Worm (Caenorhabditis elegans) whole organism, late embryonic: ENCODE data around the gene F35H10.5.

Source experiments
- C38D4.7 ChIP-seq: fragments of 200-800 bp; sonication (Bioruptor generic); optimal IDR thresholded peaks from 2 replicates; lab custom pipeline; 2018; ENCODE audit warnings: mild to moderate bottlenecking, missing genetic modification characterization, moderate library complexity, missing compliant biosample characterization
- F13H6.1 ChIP-seq: sonication (generic microtip); optimal IDR thresholded peaks from 2 replicates; lab custom pipeline; 2016; ENCODE audit warnings: missing genetic modification characterization, missing compliant biosample characterization
- K09A11.1 ChIP-seq: sonication (generic microtip); optimal IDR thresholded peaks from 2 replicates; lab custom pipeline; 2017; ENCODE audit warnings: antibody characterized with exemption, mild to moderate bottlenecking, missing genetic modification characterization, missing compliant biosample characterization; ENCODE audit not compliant: insufficient read depth
- T23F11.4 ChIP-seq: fragments of 200-800 bp; sonication (Bioruptor generic); optimal IDR thresholded peaks from 2 replicates; lab custom pipeline; 2018; ENCODE audit warnings: mild to moderate bottlenecking, missing genetic modification characterization, missing compliant biosample characterization
- Y22D7AL.16 ChIP-seq: sonication (generic microtip); optimal IDR thresholded peaks from 2 replicates; lab custom pipeline; 2016; ENCODE audit warnings: missing genetic modification characterization, missing compliant biosample characterization
- ahr-1 ChIP-seq: sonication (generic microtip); optimal IDR thresholded peaks from 2 replicates; lab custom pipeline; 2016; ENCODE audit warnings: missing genetic modification characterization, missing compliant biosample characterization
- ama-1 ChIP-seq: fragments of 150-350 bp; optimal IDR thresholded peaks from 2 replicates; lab custom pipeline; 2014
- ceh-14 ChIP-seq: sonication (generic microtip); optimal IDR thresholded peaks from 2 replicates; lab custom pipeline; 2016; ENCODE audit warnings: missing genotype, missing genetic modification characterization, missing compliant biosample characterization
- ceh-2 ChIP-seq: sonication (generic microtip); optimal IDR thresholded peaks from 2 replicates; lab custom pipeline; 2016; ENCODE audit warnings: missing genotype, missing genetic modification characterization, missing compliant biosample characterization
- ceh-22 ChIP-seq: sonication (generic microtip); optimal IDR thresholded peaks from 2 replicates; lab custom pipeline; 2017; ENCODE audit warnings: missing biosample characterization, missing genetic modification characterization
- ceh-24 ChIP-seq: sonication (generic microtip); optimal IDR thresholded peaks from 2 replicates; lab custom pipeline; 2016; ENCODE audit warnings: mild to moderate bottlenecking, missing genetic modification characterization, missing compliant biosample characterization
- ceh-34 ChIP-seq: sonication (generic microtip); optimal IDR thresholded peaks from 2 replicates; lab custom pipeline; 2016; ENCODE audit warnings: mild to moderate bottlenecking, missing genetic modification characterization, missing compliant biosample characterization
- ceh-45 ChIP-seq: fragments of 200-800 bp; sonication (Bioruptor generic); IDR thresholded peaks from 2 replicates; pipeline ENCODE4 v1.3.6; 2022; ENCODE audit warnings: missing genetic modification reagents, missing genetic modification characterization, missing compliant biosample characterization
- ceh-6 ChIP-seq: fragments of 200-800 bp; sonication (Bioruptor generic); optimal IDR thresholded peaks from 2 replicates; lab custom pipeline; 2018; ENCODE audit warnings: mild to moderate bottlenecking, missing genetic modification characterization, missing compliant biosample characterization
- che-1 ChIP-seq: sonication (generic microtip); optimal IDR thresholded peaks from 2 replicates; lab custom pipeline; 2016; ENCODE audit warnings: mild to moderate bottlenecking, missing genetic modification characterization, missing compliant biosample characterization
- dmd-4 ChIP-seq: sonication (generic microtip); optimal IDR thresholded peaks from 2 replicates; lab custom pipeline; 2016; ENCODE audit warnings: borderline replicate concordance, missing genetic modification characterization, missing compliant biosample characterization
- elt-2 ChIP-seq: sonication (generic microtip); optimal IDR thresholded peaks from 2 replicates; lab custom pipeline; 2016; ENCODE audit warnings: missing genetic modification reagents, missing genetic modification characterization, missing compliant biosample characterization
- elt-4 ChIP-seq: sonication (generic microtip); optimal IDR thresholded peaks from 2 replicates; lab custom pipeline; 2016; ENCODE audit warnings: missing genetic modification characterization, missing compliant biosample characterization
- ets-4 ChIP-seq: sonication (generic microtip); optimal IDR thresholded peaks from 2 replicates; lab custom pipeline; 2016; ENCODE audit warnings: missing genetic modification characterization, missing compliant biosample characterization
- fax-1 ChIP-seq: sonication (generic microtip); optimal IDR thresholded peaks from 2 replicates; lab custom pipeline; 2016; ENCODE audit warnings: missing genotype, missing genetic modification characterization, missing compliant biosample characterization
- fkh-6 ChIP-seq: sonication (generic microtip); optimal IDR thresholded peaks from 2 replicates; lab custom pipeline; 2016; ENCODE audit warnings: missing genetic modification characterization, missing compliant biosample characterization
- gmeb-2 ChIP-seq: sonication (generic microtip); optimal IDR thresholded peaks from 2 replicates; lab custom pipeline; 2016; ENCODE audit warnings: missing genetic modification characterization, inconsistent platforms, missing compliant biosample characterization
- hlh-13 ChIP-seq: fragments of 200-800 bp; sonication (Bioruptor generic); optimal IDR thresholded peaks from 2 replicates; lab custom pipeline; 2018; ENCODE audit warnings: mild to moderate bottlenecking, missing genetic modification characterization, missing compliant biosample characterization
- lin-11 ChIP-seq: fragments of 200-800 bp; sonication (Bioruptor generic); optimal IDR thresholded peaks from 2 replicates; lab custom pipeline; 2018; ENCODE audit warnings: mild to moderate bottlenecking, missing genetic modification characterization, missing compliant biosample characterization
- madf-2 ChIP-seq: sonication (generic microtip); optimal IDR thresholded peaks from 2 replicates; lab custom pipeline; 2017; ENCODE audit warnings: missing genetic modification characterization, missing compliant biosample characterization
- mec-3 ChIP-seq: sonication (generic microtip); optimal IDR thresholded peaks from 2 replicates; lab custom pipeline; 2016; ENCODE audit warnings: borderline replicate concordance, missing genetic modification characterization, missing compliant biosample characterization
- nhr-11 ChIP-seq: fragments of 150-350 bp; optimal IDR thresholded peaks from 2 replicates; lab custom pipeline; 2014; ENCODE audit warnings: missing biosample characterization, missing genetic modification characterization
- odd-2 ChIP-seq: sonication (generic microtip); optimal IDR thresholded peaks from 2 replicates; lab custom pipeline; 2017; ENCODE audit warnings: antibody characterized with exemption, mild to moderate bottlenecking, missing genetic modification characterization, missing compliant biosample characterization
- pag-3 ChIP-seq: sonication (generic microtip); optimal IDR thresholded peaks from 2 replicates; lab custom pipeline; 2016; ENCODE audit warnings: missing compliant biosample characterization, missing genetic modification characterization, borderline replicate concordance
- pat-9 ChIP-seq: fragments of 200-800 bp; sonication (Bioruptor generic); optimal IDR thresholded peaks from 2 replicates; lab custom pipeline; 2018; ENCODE audit warnings: mild to moderate bottlenecking, missing genetic modification characterization, moderate library complexity, missing compliant biosample characterization
- pax-1 ChIP-seq: fragments of 150-350 bp; optimal IDR thresholded peaks from 2 replicates; lab custom pipeline; 2014; ENCODE audit warnings: missing biosample characterization, missing genetic modification characterization
- pha-2 ChIP-seq: sonication (generic microtip); optimal IDR thresholded peaks from 2 replicates; lab custom pipeline; 2017; ENCODE audit warnings: mild to moderate bottlenecking, missing genetic modification characterization, missing compliant biosample characterization
- pha-4 ChIP-seq: fragments of 150-350 bp; optimal IDR thresholded peaks from 2 replicates; lab custom pipeline; 2018; ENCODE audit warnings: missing biosample characterization, missing genetic modification reagents, missing genetic modification characterization
- pros-1 ChIP-seq: fragments of 150-350 bp; optimal IDR thresholded peaks from 2 replicates; lab custom pipeline; 2014; ENCODE audit warnings: missing biosample characterization, missing genetic modification reagents, missing genetic modification characterization
- rnt-1 ChIP-seq: sonication (generic microtip); optimal IDR thresholded peaks from 2 replicates; lab custom pipeline; 2016; ENCODE audit warnings: missing genetic modification characterization, missing compliant biosample characterization
- sdc-2 ChIP-seq: sonication (generic microtip); optimal IDR thresholded peaks from 2 replicates; lab custom pipeline; 2016; ENCODE audit warnings: missing genotype, missing genetic modification characterization, missing compliant biosample characterization
- tbx-2 ChIP-seq: sonication (generic microtip); optimal IDR thresholded peaks from 2 replicates; lab custom pipeline; 2016; ENCODE audit warnings: missing genetic modification characterization, missing compliant biosample characterization
- tbx-7 ChIP-seq: sonication (generic microtip); optimal IDR thresholded peaks from 2 replicates; lab custom pipeline; 2016; ENCODE audit warnings: missing genotype, missing genetic modification characterization, missing compliant biosample characterization
- unc-3 ChIP-seq, 2 experiments: fragments of 200-800 bp in 1 of 2; sonication (Bioruptor generic) in 1 of 2; sonication (generic microtip) in 1 of 2; conservative IDR thresholded peaks in 1 of 2; optimal IDR thresholded peaks in 1 of 2; 2 replicates each; pipeline versions ENCODE4 v1.3.6 to Lab custom; 2016 to 2022; ENCODE audit warnings: missing compliant biosample characterization in 2 of 2, missing genetic modification characterization in 2 of 2, missing genetic modification reagents in 1 of 2
- unc-55 ChIP-seq: sonication (generic microtip); optimal IDR thresholded peaks from 2 replicates; lab custom pipeline; 2017; ENCODE audit warnings: missing biosample characterization, missing genetic modification reagents, missing genetic modification characterization
- ztf-16 ChIP-seq: sonication (generic microtip); optimal IDR thresholded peaks from 2 replicates; lab custom pipeline; 2017; ENCODE audit warnings: missing genetic modification characterization, missing compliant biosample characterization

The F35H10.5 gene

DNA sequence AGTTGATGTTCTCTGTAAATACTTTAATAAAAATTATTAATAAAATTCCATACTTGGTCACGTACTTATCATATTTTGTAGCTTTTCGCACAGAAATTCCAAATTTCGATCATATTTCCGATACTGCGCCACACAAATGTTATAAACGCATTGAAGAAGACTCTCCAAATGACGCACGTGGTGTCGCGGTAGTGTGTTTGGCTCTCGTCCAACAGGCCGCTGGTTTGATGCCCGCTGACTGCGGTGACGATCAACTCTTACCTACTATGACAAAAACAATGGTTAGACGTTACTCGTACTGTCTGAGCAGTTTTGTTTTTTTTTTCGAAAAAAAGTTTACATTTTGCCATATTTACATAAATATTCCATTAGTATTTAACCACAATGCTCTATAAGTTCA, 47.7 kb upstream of the F35H10.5 start (continued):
- TF ChIP-seq dmd-4 (tag; lab: Kevin White, UChicago) (peak; percentile 84), pha-2 (tag; lab: Kevin White, UChicago) (peak; percentile 95), ceh-34 (tag; lab: Kevin White, UChicago) (peak; percentile 95), elt-2 (tag; lab: Kevin White, UChicago) (peak; percentile 98), ceh-6 (GFP tag; lab: Kevin White, UChicago) (peak; percentile 97), lin-11 (peak; percentile 95), pros-1 (peak; percentile 56), ceh-45 (GFP tag; lab: Robert Waterston, UW) (peak; percentile 86), madf-2 (tag; lab: Kevin White, UChicago) (peak; percentile 94), sdc-2 (tag; lab: Kevin White, UChicago) (peak; percentile 89), nhr-11 (tag; lab: Kevin White, UChicago) (no peak), tbx-7 (peak; percentile 60), ceh-2 (tag; lab: Kevin White, UChicago) (peak; percentile 90), ets-4 (tag; lab: Kevin White, UChicago) (peak; percentile 43), ceh-24 (tag; lab: Kevin White, UChicago) (peak; percentile 89), fax-1 (tag; lab: Kevin White, UChicago) (peak; percentile 91), pag-3 (peak; percentile 72), tbx-2 (tag; lab: Kevin White, UChicago) (peak; percentile 93), ztf-16 (tag; lab: Kevin White, UChicago) (peak; percentile 96), unc-55 (no peak), ahr-1 (tag; lab: Kevin White, UChicago) (peak; percentile 82), mec-3 (peak; percentile 47), unc-3 (GFP tag; conservative IDR thresholded peaks at IDR 0.05; lab: Robert Waterston, UW) (peak; percentile 93), unc-3 (tag; optimal IDR thresholded peaks at IDR 0.05; lab: Kevin White, UChicago) (peak; percentile 93), F13H6.1 (tag; lab: Kevin White, UChicago) (peak; percentile 88), Y22D7AL.16 (peak; percentile 96), ama-1 (no peak), ceh-22 (tag; lab: Kevin White, UChicago) (peak; percentile 33), rnt-1 (peak; percentile 83), pat-9 (peak; percentile 95), elt-4 (tag; lab: Kevin White, UChicago) (no peak), pha-4 (no peak), odd-2 (tag; lab: Kevin White, UChicago) (peak; percentile 81), pax-1 (tag; lab: Kevin White, UChicago) (no peak), hlh-13 (peak; percentile 91), T23F11.4 (GFP tag; lab: Kevin White, UChicago) (peak; percentile 93), fkh-6 (peak; percentile 93), C38D4.7 (GFP tag; lab: Kevin White, UChicago) (peak; percentile 94), K09A11.1 (tag; lab: Kevin White, UChicago) (peak; percentile 90)

DNA sequence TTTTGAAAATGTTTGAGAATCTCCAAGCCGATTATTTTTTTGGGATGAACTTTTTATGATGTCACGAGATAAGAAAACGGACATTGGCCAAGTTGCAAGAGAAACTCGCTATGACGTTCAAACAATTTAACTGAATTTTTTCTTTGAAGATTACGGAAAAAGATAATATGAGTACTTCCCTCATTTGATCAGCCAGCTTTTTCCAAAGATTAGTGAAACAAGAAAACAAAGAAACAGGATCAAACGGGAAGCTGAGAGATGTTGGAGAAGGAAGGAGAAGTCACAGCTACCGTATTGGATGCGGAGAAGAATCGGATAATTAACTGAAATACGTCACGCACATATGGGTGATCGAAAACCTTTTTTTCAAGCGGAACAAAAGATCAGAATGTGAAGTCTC, 46.4 kb upstream of the F35H10.5 start:
- TF ChIP-seq ahr-1 (tag; lab: Kevin White, UChicago), result no peak
- no peak for TF ChIP-seq Y22D7AL.16
- no peak for TF ChIP-seq sdc-2 (tag; lab: Kevin White, UChicago)
- no peak for TF ChIP-seq fax-1 (tag; lab: Kevin White, UChicago)
- TF ChIP-seq unc-55, result no peak
- TF ChIP-seq ceh-22 (tag; lab: Kevin White, UChicago), result no peak
- TF ChIP-seq ceh-14, result no peak
- TF ChIP-seq che-1 (tag; lab: Kevin White, UChicago), result no peak
- TF ChIP-seq tbx-7, result no peak
- no peak for TF ChIP-seq gmeb-2
